Fruit fly (Drosophila melanogaster) whole organism, embryonic: ENCODE data around the gene kay.

Experiments used
- Atf6 ChIP-seq: fragments of 200-800 bp; sonication (Bioruptor generic); IDR thresholded peaks from 2 replicates; pipeline ENCODE4 v1.3.6; 2022; ENCODE audit warnings: missing biosample characterization, missing genetic modification characterization
- B-H2 ChIP-seq: fragments of 200-800 bp; sonication (Bioruptor generic); optimal IDR thresholded peaks from 2 replicates; lab custom pipeline; 2018; ENCODE audit warnings: missing biosample characterization, mild to moderate bottlenecking, missing genetic modification characterization
- Blimp-1 ChIP-seq: fragments of 200-800 bp; sonication (Bioruptor generic); optimal IDR thresholded peaks from 3 replicates; lab custom pipeline; 2018; ENCODE audit warnings: missing biosample characterization, missing genetic modification characterization, mild to moderate bottlenecking, moderate library complexity, missing genetic modification reagents
- CG10431 ChIP-seq: fragments of 200-800 bp; sonication (Bioruptor generic); optimal IDR thresholded peaks from 3 replicates; lab custom pipeline; 2018; ENCODE audit warnings: missing biosample characterization, mild to moderate bottlenecking, missing genetic modification characterization
- CG11093 ChIP-seq: fragments of 200-800 bp; sonication (Bioruptor generic); IDR thresholded peaks from 3 replicates; pipeline ENCODE4 v1.3.6; 2022; ENCODE audit warnings: missing biosample characterization, missing genetic modification characterization
- CG12769 ChIP-seq: fragments of 200-800 bp; sonication (Bioruptor generic); optimal IDR thresholded peaks from 2 replicates; lab custom pipeline; 2019; ENCODE audit warnings: missing biosample characterization, mild to moderate bottlenecking, missing genetic modification characterization, moderate library complexity
- CG13123 ChIP-seq: fragments of 200-800 bp; sonication (Bioruptor generic); optimal IDR thresholded peaks from 2 replicates; lab custom pipeline; 2016; ENCODE audit warnings: missing biosample characterization, missing genetic modification characterization
- CG13624 ChIP-seq: fragments of 200-800 bp; sonication (Bioruptor generic); optimal IDR thresholded peaks from 2 replicates; lab custom pipeline; 2016; ENCODE audit warnings: missing biosample characterization, missing genetic modification characterization
- CG14050 ChIP-seq: fragments of 200-800 bp; sonication (Bioruptor generic); IDR thresholded peaks from 3 replicates; pipeline ENCODE4 v1.3.6; 2022; ENCODE audit warnings: missing biosample characterization, missing genetic modification characterization
- CG14667 ChIP-seq: fragments of 200-800 bp; sonication (Bioruptor generic); IDR thresholded peaks from 2 replicates; pipeline ENCODE4 v1.3.6; 2022; ENCODE audit warnings: missing biosample characterization, missing genetic modification characterization
- CG15514 ChIP-seq: fragments of 200-800 bp; sonication (Bioruptor generic); optimal IDR thresholded peaks from 3 replicates; lab custom pipeline; 2017; ENCODE audit warnings: missing biosample characterization, missing genetic modification characterization, mild to moderate bottlenecking, moderate library complexity, missing genetic modification reagents
- CG16779 ChIP-seq: fragments of 200-800 bp; sonication (Bioruptor generic); IDR thresholded peaks from 2 replicates; pipeline ENCODE4 v1.3.6; 2022; ENCODE audit warnings: missing biosample characterization, missing genetic modification characterization
- CG18476 ChIP-seq: fragments of 200-800 bp; sonication (Bioruptor generic); optimal IDR thresholded peaks from 2 replicates; lab custom pipeline; 2016; ENCODE audit warnings: missing biosample characterization, mild to moderate bottlenecking, missing genetic modification characterization
- CG3163 ChIP-seq: fragments of 200-800 bp; sonication (Bioruptor generic); optimal IDR thresholded peaks from 3 replicates; lab custom pipeline; 2016; ENCODE audit warnings: missing biosample characterization, missing genetic modification characterization
- CG4282 ChIP-seq: fragments of 200-800 bp; sonication (Bioruptor generic); optimal IDR thresholded peaks from 2 replicates; lab custom pipeline; 2016; ENCODE audit warnings: missing biosample characterization, missing genetic modification characterization
- CG6254 ChIP-seq: fragments of 200-800 bp; sonication (Bioruptor generic); optimal IDR thresholded peaks from 3 replicates; lab custom pipeline; 2017; ENCODE audit warnings: mild to moderate bottlenecking, missing biosample characterization, missing genetic modification reagents, missing genetic modification characterization
- CG9437 ChIP-seq: fragments of 200-800 bp; sonication (Bioruptor generic); optimal IDR thresholded peaks from 2 replicates; lab custom pipeline; 2018; ENCODE audit warnings: missing biosample characterization, mild to moderate bottlenecking, missing genetic modification characterization
- Ets65A ChIP-seq: fragments of 200-800 bp; sonication (Bioruptor generic); peaks from one replicate; lab custom pipeline; 2016; ENCODE audit warnings: missing biosample characterization, missing genetic modification characterization
- Hey ChIP-seq: fragments of 200-800 bp; sonication (Bioruptor generic); optimal IDR thresholded peaks from 3 replicates; lab custom pipeline; 2018; ENCODE audit warnings: missing biosample characterization, mild to moderate bottlenecking, missing genetic modification characterization
- Hr3 ChIP-seq: fragments of 200-800 bp; sonication (Bioruptor generic); optimal IDR thresholded peaks from 3 replicates; lab custom pipeline; 2016; ENCODE audit warnings: missing biosample characterization, missing genetic modification characterization
- Med ChIP-seq: fragments of 200-800 bp; sonication (Bioruptor generic); peaks from one replicate; lab custom pipeline; 2016; ENCODE audit warnings: missing biosample characterization, missing genetic modification characterization, mild to moderate bottlenecking, inconsistent platforms, moderate library complexity
- Mes4 ChIP-seq: fragments of 200-800 bp; sonication (Bioruptor generic); optimal IDR thresholded peaks from 2 replicates; lab custom pipeline; 2016; ENCODE audit warnings: missing biosample characterization, missing genetic modification characterization
- Opbp ChIP-seq: fragments of 200-800 bp; sonication (Bioruptor generic); IDR thresholded peaks from 3 replicates; pipeline ENCODE4 v1.3.6; 2022; ENCODE audit warnings: missing biosample characterization, missing genetic modification characterization; ENCODE audit not compliant: partially characterized antibody
- Ptx1 ChIP-seq: fragments of 200-800 bp; sonication (Bioruptor generic); IDR thresholded peaks from 2 replicates; pipeline ENCODE4 v1.3.6; 2022; ENCODE audit warnings: missing biosample characterization, missing genetic modification characterization
- TFAM ChIP-seq: fragments of 200-800 bp; sonication (Bioruptor generic); optimal IDR thresholded peaks from 2 replicates; lab custom pipeline; 2017; ENCODE audit warnings: missing biosample characterization, missing genetic modification characterization, inconsistent platforms
- Trl ChIP-seq, 3 experiments: fragments of >200 bp in 2 of 3; fragments of 200-800 bp in 1 of 3; sonication (Bioruptor generic) in 1 of 3; optimal IDR thresholded peaks; 2 replicates in 1 of 3; 3 replicates in 2 of 3; lab custom pipeline; 2016 to 2017; ENCODE audit warnings: missing biosample characterization in 1 of 3, missing genetic modification characterization in 1 of 3
- Vsx1 ChIP-seq: fragments of 200-800 bp; sonication (Bioruptor generic); optimal IDR thresholded peaks from 2 replicates; lab custom pipeline; 2017; ENCODE audit warnings: missing biosample characterization, mild to moderate bottlenecking, missing genetic modification characterization, missing genetic modification reagents
- bowl ChIP-seq: fragments of 200-800 bp; sonication (Bioruptor generic); IDR thresholded peaks from 2 replicates; pipeline ENCODE4 v1.3.6; 2022; ENCODE audit warnings: missing biosample characterization, missing genetic modification characterization
- cad ChIP-seq: fragments of >200 bp; optimal IDR thresholded peaks from 2 replicates; lab custom pipeline; 2017; ENCODE audit warnings: missing biosample characterization, missing genetic modification characterization
- chinmo ChIP-seq: fragments of 200-800 bp; sonication (Bioruptor generic); IDR thresholded peaks from 4 replicates; pipeline ENCODE4 v1.3.6; 2022; ENCODE audit warnings: missing biosample characterization, missing genetic modification characterization; ENCODE audit not compliant: partially characterized antibody
- corto ChIP-seq: fragments of 200-800 bp; sonication (Bioruptor generic); optimal IDR thresholded peaks from 2 replicates; lab custom pipeline; 2016; ENCODE audit warnings: missing biosample characterization, mild to moderate bottlenecking, missing genetic modification characterization, moderate library complexity
- da ChIP-seq: fragments of 200-800 bp; sonication (Bioruptor generic); optimal IDR thresholded peaks from 2 replicates; lab custom pipeline; 2016; ENCODE audit warnings: missing biosample characterization, missing genetic modification characterization
- dati ChIP-seq: fragments of 200-800 bp; sonication (Bioruptor generic); IDR thresholded peaks from 2 replicates; pipeline ENCODE4 v1.3.6; 2022; ENCODE audit warnings: missing biosample characterization, missing genetic modification characterization
- emc ChIP-seq: fragments of 200-800 bp; sonication (Bioruptor generic); optimal IDR thresholded peaks from 2 replicates; lab custom pipeline; 2016; ENCODE audit warnings: missing biosample characterization, missing genetic modification characterization
- klu ChIP-seq: fragments of 200-800 bp; sonication (Bioruptor generic); IDR thresholded peaks from 2 replicates; pipeline ENCODE4 v1.3.6; 2022; ENCODE audit warnings: missing biosample characterization, missing genetic modification characterization
- mld ChIP-seq: fragments of 200-800 bp; sonication (Bioruptor generic); IDR thresholded peaks from 3 replicates; pipeline ENCODE4 v1.3.6; 2022; ENCODE audit warnings: missing biosample characterization, missing genetic modification characterization; ENCODE audit not compliant: partially characterized antibody
- nom ChIP-seq: fragments of 200-800 bp; sonication (Bioruptor generic); optimal IDR thresholded peaks from 2 replicates; lab custom pipeline; 2017; ENCODE audit warnings: missing biosample characterization, missing genetic modification characterization, mild to moderate bottlenecking, moderate library complexity, missing genetic modification reagents
- org-1 ChIP-seq: fragments of 200-800 bp; sonication (Bioruptor generic); optimal IDR thresholded peaks from 2 replicates; lab custom pipeline; 2017; ENCODE audit warnings: missing biosample characterization, missing genetic modification characterization
- pfk ChIP-seq: fragments of 200-800 bp; sonication (Bioruptor generic); optimal IDR thresholded peaks from 2 replicates; lab custom pipeline; 2018; ENCODE audit warnings: missing biosample characterization, mild to moderate bottlenecking, missing genetic modification characterization, moderate library complexity
- repo ChIP-seq: fragments of 200-800 bp; sonication (Bioruptor generic); optimal IDR thresholded peaks from 2 replicates; lab custom pipeline; 2016; ENCODE audit warnings: missing biosample characterization, missing genetic modification characterization
- sima ChIP-seq: fragments of 200-800 bp; sonication (Bioruptor generic); optimal IDR thresholded peaks from 2 replicates; lab custom pipeline; 2016; ENCODE audit warnings: missing biosample characterization, missing genetic modification characterization
- sr ChIP-seq: fragments of 200-800 bp; sonication (Bioruptor generic); IDR thresholded peaks from 3 replicates; pipeline ENCODE4 v1.3.6; 2022; ENCODE audit warnings: missing biosample characterization, missing genetic modification characterization
- ssp ChIP-seq: fragments of 200-800 bp; sonication (Bioruptor generic); IDR thresholded peaks from 2 replicates; pipeline ENCODE4 v1.3.6; 2022; ENCODE audit warnings: missing biosample characterization, missing genetic modification characterization
- stc ChIP-seq: fragments of 200-800 bp; sonication (Bioruptor generic); IDR thresholded peaks from 2 replicates; pipeline ENCODE4 v1.3.6; 2022; ENCODE audit warnings: missing biosample characterization, missing genetic modification characterization
- sug ChIP-seq: fragments of 200-800 bp; optimal IDR thresholded peaks from 2 replicates; lab custom pipeline; 2019; ENCODE audit warnings: missing biosample characterization, mild to moderate bottlenecking, missing genetic modification characterization, moderate library complexity
- wor ChIP-seq: fragments of 200-800 bp; sonication (Bioruptor generic); IDR thresholded peaks from 2 replicates; pipeline ENCODE4 v1.3.6; 2022; ENCODE audit warnings: missing biosample characterization, missing genetic modification characterization
- zen2 ChIP-seq: fragments of 200-800 bp; sonication (Bioruptor generic); IDR thresholded peaks from 3 replicates; pipeline ENCODE4 v1.3.6; 2022; ENCODE audit warnings: missing biosample characterization, missing genetic modification characterization; ENCODE audit not compliant: partially characterized antibody

kay gene

DNA sequence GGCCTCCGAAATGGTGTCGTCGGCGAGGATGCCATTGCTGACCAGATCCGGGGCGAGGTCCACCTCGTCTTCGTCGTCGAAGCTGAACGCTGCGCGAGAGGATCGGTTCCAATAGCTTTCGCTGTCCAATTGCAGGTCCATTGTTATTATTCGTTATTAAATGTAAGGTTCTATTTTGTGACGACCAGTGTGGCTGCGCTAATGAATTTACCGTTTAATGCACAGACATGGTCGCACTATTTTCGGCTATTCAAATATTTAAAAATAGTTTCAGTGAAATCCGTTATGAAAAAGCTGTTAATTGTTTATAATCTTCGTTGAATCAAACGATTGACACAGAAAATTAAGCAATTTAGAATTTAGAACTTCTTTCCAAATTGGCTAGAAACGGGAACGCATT, 50.5 kb downstream of the kay start, which contains the start of gene Vps16B (continued):
- TF ChIP-seq CG11093 (GFP tag; lab: Robert Waterston, UW) (no peak), ssp (GFP tag; lab: Robert Waterston, UW) (no peak), Mes4 (GFP tag; lab: Kevin White, UChicago) (no peak), pfk (no peak), B-H2 (no peak), bowl (GFP tag; lab: Robert Waterston, UW) (no peak), CG12769 (tag; lab: Kevin White, UChicago) (no peak), sr (GFP tag; lab: Robert Waterston, UW) (no peak), CG18476 (GFP tag; lab: Kevin White, UChicago) (no peak), CG10431 (no peak), chinmo (GFP tag; lab: Robert Waterston, UW) (no peak), org-1 (GFP tag; lab: Kevin White, UChicago) (no peak), wor (no peak), Opbp (GFP tag; lab: Robert Waterston, UW) (peak; percentile 39; the same call in 1 of the 3 replicates), Vsx1 (GFP tag; lab: Kevin White, UChicago) (no peak), CG15514 (GFP tag; lab: Kevin White, UChicago) (no peak)

dm6 chr3R:29817664-29818063, 51.9 kb downstream of the kay start, which contains the start of gene CG7829:
Gene CG7829 (minus strand): TSS chr3R:29817764.
- TF ChIP-seq Hr3, result no peak
- peak; percentile 30 for TF ChIP-seq Ets65A (GFP tag; lab: Kevin White, UChicago)

dm6 chr3R:29818434-29819268, 52.9 kb downstream of the kay start, which contains the start of gene neo:
Gene neo (plus strand): TSS chr3R:29819131.
- TF ChIP-seq CG9437 (GFP tag; lab: Kevin White, UChicago) (no peak), CG4282 (GFP tag; lab: Kevin White, UChicago) (no peak), Blimp-1 (GFP tag; lab: Kevin White, UChicago) (peak; percentile 97), nom (GFP tag; lab: Kevin White, UChicago) (no peak), TFAM (GFP tag; lab: Kevin White, UChicago) (no peak), Trl (optimal IDR thresholded peaks at IDR 0.05; lab: Kevin White, UChicago) (peak in 1 of 2 experiments; percentile 52), Trl (GFP tag; optimal IDR thresholded peaks at IDR 0.05; lab: Kevin White, UChicago) (no peak), da (no peak), dati (GFP tag; lab: Robert Waterston, UW) (no peak), zen2 (GFP tag; lab: Robert Waterston, UW) (no peak), corto (GFP tag; lab: Kevin White, UChicago) (no peak), repo (GFP tag; lab: Kevin White, UChicago) (no peak), sima (GFP tag; lab: Kevin White, UChicago) (no peak), CG3163 (GFP tag; lab: Kevin White, UChicago) (peak; percentile 41), Hey (tag; lab: Kevin White, UChicago) (no peak), mld (no peak), CG16779 (no peak), stc (GFP tag; lab: Robert Waterston, UW) (no peak), CG13624 (no peak), CG14667 (GFP tag; lab: Robert Waterston, UW) (no peak), Ets65A (GFP tag; lab: Kevin White, UChicago) (peak; percentile 85), cad (GFP tag; lab: Kevin White, UChicago) (no peak), Ptx1 (GFP tag; lab: Robert Waterston, UW) (no peak), CG6254 (GFP tag; lab: Kevin White, UChicago) (no peak), klu (GFP tag; lab: Robert Waterston, UW) (no peak), CG13123 (no peak), emc (GFP tag; lab: Kevin White, UChicago) (no peak), CG14050 (GFP tag; lab: Robert Waterston, UW) (no peak), Med (GFP tag; lab: Kevin White, UChicago) (peak; percentile 68), Atf6 (GFP tag; lab: Robert Waterston, UW) (no peak), sug (no peak)
